Worm (Caenorhabditis elegans): Measurements from ENCODE around the gene T28A11.3.

The T28A11.3 gene

ce11 chrV:3308169-3308568 is 33.0 kb downstream of the T28A11.3 start, which contains the start of gene srbc-3:
Gene srbc-3, plus strand, starts transcription at chrV:3308469.
- TF ChIP-seq ceh-83 (GFP tag; optimal IDR thresholded peaks at IDR 0.05) (no peak), blmp-1 (tag; optimal IDR thresholded peaks at IDR 0.05) (no peak), snpc-4 (tag; optimal IDR thresholded peaks at IDR 0.05) (no peak), mep-1 (tag; optimal IDR thresholded peaks at IDR 0.05) (no peak), nhr-28 (tag; optimal IDR thresholded peaks at IDR 0.05) (no peak), sptf-1 (tag; optimal IDR thresholded peaks at IDR 0.05) (no peak), sem-2 (GFP tag; optimal IDR thresholded peaks at IDR 0.05) (no peak), cnd-1 (tag; optimal IDR thresholded peaks at IDR 0.05) (no peak), ztf-11 (tag; optimal IDR thresholded peaks at IDR 0.05) (no peak), lin-32 (GFP tag; optimal IDR thresholded peaks at IDR 0.05) (no peak), unc-120 (tag; optimal IDR thresholded peaks at IDR 0.05; ENCODE audit: poor library complexity, severe bottlenecking) (no peak), lsy-2 (tag; optimal IDR thresholded peaks at IDR 0.05) (no peak), mab-5 (tag; optimal IDR thresholded peaks at IDR 0.05) (no peak), nhr-12 (tag; optimal IDR thresholded peaks at IDR 0.05) (no peak), elt-1 (tag; optimal IDR thresholded peaks at IDR 0.05; ENCODE audit: borderline replicate concordance, insufficient read depth) (no peak), M03D4.4 (tag; optimal IDR thresholded peaks at IDR 0.05) (no peak), drap-1 (GFP tag; optimal IDR thresholded peaks at IDR 0.05) (no peak)

- TF ChIP-seq ces-1 (GFP tag; optimal IDR thresholded peaks at IDR 0.05) (peak; percentile 10), ceh-43 (GFP tag; optimal IDR thresholded peaks at IDR 0.05) (no peak), unc-62 (GFP tag; optimal IDR thresholded peaks at IDR 0.05) (no peak), elt-1 (tag; optimal IDR thresholded peaks at IDR 0.05; ENCODE audit: borderline replicate concordance, insufficient read depth) (no peak), hlh-1 (tag; optimal IDR thresholded peaks at IDR 0.05) (peak; percentile 3)
Measured at ce11 chrV:3312067-3312666, 37.0 kb downstream of the T28A11.3 start, which contains the start of gene arrd-18. Gene arrd-18, minus strand, starts transcription at chrV:3312117.

ce11 chrV:3315308-3315707 is 40.2 kb downstream of the T28A11.3 start, which contains the start of gene arrd-19:
Gene arrd-19, minus strand, starts transcription at chrV:3315516.
- TF ChIP-seq unc-39 (tag; optimal IDR thresholded peaks at IDR 0.05), result no peak
- peak; percentile 19 for TF ChIP-seq nhr-237 (tag; optimal IDR thresholded peaks at IDR 0.05)
- peak; percentile 4 for TF ChIP-seq mep-1 (tag; optimal IDR thresholded peaks at IDR 0.05)
- peak; percentile 49 for TF ChIP-seq hlh-1 (tag; optimal IDR thresholded peaks at IDR 0.05)
- TF ChIP-seq ztf-11 (tag; optimal IDR thresholded peaks at IDR 0.05), result no peak
- TF ChIP-seq ceh-39 (tag; optimal IDR thresholded peaks at IDR 0.05), result no peak

ce11 chrV:3316108-3316507 is 41.0 kb downstream of the T28A11.3 start, which contains the start of gene F35F10.1:
Gene F35F10.1, plus strand, starts transcription at chrV:3316307.
- TF ChIP-seq lin-13 (tag; optimal IDR thresholded peaks at IDR 0.05) (no peak), ceh-43 (GFP tag; optimal IDR thresholded peaks at IDR 0.05) (no peak), elt-3 (tag; optimal IDR thresholded peaks at IDR 0.05) (no peak), drap-1 (GFP tag; optimal IDR thresholded peaks at IDR 0.05) (no peak), M03D4.4 (tag; optimal IDR thresholded peaks at IDR 0.05) (no peak), pha-4 (tag; optimal IDR thresholded peaks at IDR 0.05) (no peak), ces-1 (GFP tag; optimal IDR thresholded peaks at IDR 0.05) (no peak), ztf-11 (tag; optimal IDR thresholded peaks at IDR 0.05) (no peak), nhr-28 (tag; optimal IDR thresholded peaks at IDR 0.05) (no peak), bed-3 (GFP tag; optimal IDR thresholded peaks at IDR 0.05) (no peak), snpc-4 (tag; optimal IDR thresholded peaks at IDR 0.05) (no peak), flh-1 (GFP tag; optimal IDR thresholded peaks at IDR 0.05) (no peak), nhr-237 (tag; optimal IDR thresholded peaks at IDR 0.05) (no peak), sptf-1 (tag; optimal IDR thresholded peaks at IDR 0.05) (no peak)

ce11 chrV:3318975-3319374 is 43.8 kb downstream of the T28A11.3 start, which contains the start of gene F35F10.13:
Gene F35F10.13, minus strand, starts transcription at chrV:3319075.
- TF ChIP-seq elt-3 (tag; optimal IDR thresholded peaks at IDR 0.05), result no peak
- TF ChIP-seq nhr-237 (tag; optimal IDR thresholded peaks at IDR 0.05), result no peak
- TF ChIP-seq ceh-39 (tag; optimal IDR thresholded peaks at IDR 0.05), result no peak
- no peak for TF ChIP-seq elt-1 (tag; optimal IDR thresholded peaks at IDR 0.05; ENCODE audit: borderline replicate concordance, insufficient read depth)
- no peak for TF ChIP-seq ham-2 (GFP tag; optimal IDR thresholded peaks at IDR 0.05)
- no peak for TF ChIP-seq flh-1 (GFP tag; optimal IDR thresholded peaks at IDR 0.05)

Data from whole organism, mixed stage, embryonic.